Fruit fly (Drosophila melanogaster) whole organism, embryonic: Measurements from ENCODE around the gene CG10214.

ENCODE experiments used
- Awh ChIP-seq: fragments of 200-800 bp; sonication (Bioruptor generic); IDR thresholded peaks from 2 replicates; pipeline ENCODE4, ENCODE4 v1.3.6; 2022; ENCODE audit warnings: missing biosample characterization, missing genetic modification characterization
- CG10366 ChIP-seq: fragments of 200-800 bp; sonication (Bioruptor generic); IDR thresholded peaks from 2 replicates; pipeline ENCODE4 v1.3.6; 2022; ENCODE audit warnings: missing biosample characterization, missing genetic modification characterization
- CG10979 ChIP-seq: fragments of 200-800 bp; sonication (Bioruptor generic); optimal IDR thresholded peaks from 2 replicates; lab custom pipeline; 2018; ENCODE audit warnings: missing biosample characterization, mild to moderate bottlenecking, missing genetic modification characterization, moderate library complexity
- CG12104 ChIP-seq: fragments of 200-800 bp; sonication (Bioruptor generic); optimal IDR thresholded peaks from 3 replicates; lab custom pipeline; 2016; ENCODE audit warnings: missing biosample characterization, missing genetic modification characterization
- CG12391 ChIP-seq: fragments of 200-800 bp; sonication (Bioruptor generic); optimal IDR thresholded peaks from 3 replicates; lab custom pipeline; 2018; ENCODE audit warnings: missing biosample characterization, mild to moderate bottlenecking, missing genetic modification characterization, moderate library complexity
- CG13123 ChIP-seq: fragments of 200-800 bp; sonication (Bioruptor generic); optimal IDR thresholded peaks from 2 replicates; lab custom pipeline; 2016; ENCODE audit warnings: missing biosample characterization, missing genetic modification characterization
- CG13287 ChIP-seq: fragments of 200-800 bp; sonication (Bioruptor generic); IDR thresholded peaks from 2 replicates; pipeline ENCODE4 v1.3.6; 2022; ENCODE audit warnings: missing biosample characterization, missing genetic modification characterization; ENCODE audit not compliant: partially characterized antibody
- CG1529 ChIP-seq: fragments of 200-800 bp; sonication (Bioruptor generic); optimal IDR thresholded peaks from 3 replicates; lab custom pipeline; 2018; ENCODE audit warnings: missing biosample characterization, missing genetic modification characterization
- CG15601 ChIP-seq: fragments of 200-800 bp; sonication (Bioruptor generic); optimal IDR thresholded peaks from 3 replicates; lab custom pipeline; 2019; ENCODE audit warnings: missing biosample characterization, mild to moderate bottlenecking, missing genetic modification characterization, moderate library complexity
- CG1603 ChIP-seq: fragments of 200-800 bp; sonication (Bioruptor generic); optimal IDR thresholded peaks from 2 replicates; lab custom pipeline; 2019; ENCODE audit warnings: missing biosample characterization, mild to moderate bottlenecking, missing genetic modification characterization, moderate library complexity
- CG31441 ChIP-seq: fragments of 200-800 bp; sonication (Bioruptor generic); IDR thresholded peaks from 2 replicates; pipeline ENCODE4 v1.3.6; 2022; ENCODE audit warnings: missing biosample characterization, missing genetic modification characterization
- CG34224 ChIP-seq: fragments of 200-800 bp; sonication (Bioruptor generic); IDR thresholded peaks from 3 replicates; pipeline ENCODE4 v1.3.6; 2022; ENCODE audit warnings: missing biosample characterization, missing genetic modification characterization; ENCODE audit not compliant: partially characterized antibody
- CG42726 ChIP-seq: fragments of 200-800 bp; sonication (Bioruptor generic); IDR thresholded peaks from 2 replicates; pipeline ENCODE4 v1.3.6; 2022; ENCODE audit warnings: missing biosample characterization, missing genetic modification characterization; ENCODE audit not compliant: partially characterized antibody
- CG7372 ChIP-seq: fragments of 200-800 bp; sonication (Bioruptor generic); IDR thresholded peaks from 2 replicates; pipeline ENCODE4 v1.3.6; 2022; ENCODE audit warnings: missing biosample characterization, missing genetic modification characterization
- CG8089 ChIP-seq: fragments of 200-800 bp; sonication (Bioruptor generic); optimal IDR thresholded peaks from 3 replicates; lab custom pipeline; 2016; ENCODE audit warnings: missing biosample characterization, missing genetic modification characterization
- CG9437 ChIP-seq: fragments of 200-800 bp; sonication (Bioruptor generic); optimal IDR thresholded peaks from 2 replicates; lab custom pipeline; 2018; ENCODE audit warnings: missing biosample characterization, mild to moderate bottlenecking, missing genetic modification characterization
- Chrac-16 ChIP-seq: fragments of 200-800 bp; sonication (Bioruptor generic); optimal IDR thresholded peaks from 3 replicates; lab custom pipeline; 2016; ENCODE audit warnings: missing biosample characterization, missing genetic modification characterization
- CrebB ChIP-seq: fragments of 200-800 bp; sonication (Bioruptor generic); optimal IDR thresholded peaks from 3 replicates; lab custom pipeline; 2018; ENCODE audit warnings: missing biosample characterization, mild to moderate bottlenecking, missing genetic modification characterization
- ERR ChIP-seq: fragments of 200-800 bp; sonication (Bioruptor generic); optimal IDR thresholded peaks from 2 replicates; lab custom pipeline; 2016; ENCODE audit warnings: missing biosample characterization, missing genetic modification characterization
- Ets65A ChIP-seq: fragments of 200-800 bp; sonication (Bioruptor generic); peaks from one replicate; lab custom pipeline; 2016; ENCODE audit warnings: missing biosample characterization, missing genetic modification characterization
- Ets97D ChIP-seq: fragments of 200-800 bp; sonication (Bioruptor generic); optimal IDR thresholded peaks from 3 replicates; lab custom pipeline; 2016; ENCODE audit warnings: missing biosample characterization, missing genetic modification characterization
- Fer1 ChIP-seq: fragments of 200-800 bp; sonication (Bioruptor generic); optimal IDR thresholded peaks from 2 replicates; lab custom pipeline; 2017; ENCODE audit warnings: missing biosample characterization, mild to moderate bottlenecking, missing genetic modification characterization
- HmgZ ChIP-seq: fragments of 200-800 bp; sonication (Bioruptor generic); optimal IDR thresholded peaks from 2 replicates; lab custom pipeline; 2018; ENCODE audit warnings: missing biosample characterization, mild to moderate bottlenecking, missing genetic modification characterization
- Jarid2 ChIP-seq: fragments of 200-800 bp; sonication (Bioruptor generic); optimal IDR thresholded peaks from 3 replicates; lab custom pipeline; 2017; ENCODE audit warnings: mild to moderate bottlenecking, missing biosample characterization, missing genetic modification reagents, missing genetic modification characterization
- MBD-R2 ChIP-seq: fragments of 200-800 bp; sonication (Bioruptor generic); IDR thresholded peaks from 2 replicates; pipeline ENCODE4 v1.3.6; 2022; ENCODE audit warnings: missing biosample characterization, missing genetic modification characterization
- Max ChIP-seq: fragments of 200-800 bp; sonication (Bioruptor generic); optimal IDR thresholded peaks from 2 replicates; lab custom pipeline; 2016; ENCODE audit warnings: missing biosample characterization, mild to moderate bottlenecking, missing genetic modification characterization
- Mrtf ChIP-seq: fragments of 200-800 bp; sonication (Bioruptor generic); IDR thresholded peaks from 3 replicates; pipeline ENCODE4 v1.3.6; 2022; ENCODE audit warnings: missing biosample characterization, missing genetic modification characterization
- NfI ChIP-seq: fragments of 200-800 bp; sonication (Bioruptor generic); optimal IDR thresholded peaks from 3 replicates; lab custom pipeline; 2018; ENCODE audit warnings: missing biosample characterization, mild to moderate bottlenecking, missing genetic modification characterization, moderate library complexity
- Opbp ChIP-seq: fragments of 200-800 bp; sonication (Bioruptor generic); IDR thresholded peaks from 3 replicates; pipeline ENCODE4 v1.3.6; 2022; ENCODE audit warnings: missing biosample characterization, missing genetic modification characterization; ENCODE audit not compliant: partially characterized antibody
- Sry-δ ChIP-seq: fragments of 200-800 bp; sonication (Bioruptor generic); optimal IDR thresholded peaks from 2 replicates; lab custom pipeline; 2016; ENCODE audit warnings: missing biosample characterization, missing genetic modification characterization
- TFAM ChIP-seq: fragments of 200-800 bp; sonication (Bioruptor generic); optimal IDR thresholded peaks from 2 replicates; lab custom pipeline; 2017; ENCODE audit warnings: missing biosample characterization, missing genetic modification characterization, inconsistent platforms
- amos ChIP-seq: fragments of 200-800 bp; sonication (Bioruptor generic); IDR thresholded peaks from 2 replicates; pipeline ENCODE4 v1.3.6; 2022; ENCODE audit warnings: missing biosample characterization, missing genetic modification characterization; ENCODE audit not compliant: partially characterized antibody
- ase ChIP-seq: fragments of 200-800 bp; sonication (Bioruptor generic); IDR thresholded peaks from 3 replicates; pipeline ENCODE4 v1.3.6; 2022; ENCODE audit warnings: missing biosample characterization, missing genetic modification characterization
- bbx ChIP-seq: fragments of 200-800 bp; sonication (Bioruptor generic); IDR thresholded peaks from 2 replicates; pipeline ENCODE4 v1.3.6; 2022; ENCODE audit warnings: missing biosample characterization, missing genetic modification characterization; ENCODE audit not compliant: partially characterized antibody
- chn ChIP-seq: fragments of 200-800 bp; sonication (Bioruptor generic); optimal IDR thresholded peaks from 2 replicates; lab custom pipeline; 2016; ENCODE audit warnings: missing biosample characterization, missing genetic modification characterization
- crc ChIP-seq: fragments of 200-800 bp; sonication (Bioruptor generic); optimal IDR thresholded peaks from 2 replicates; lab custom pipeline; 2016; ENCODE audit warnings: missing biosample characterization, missing genetic modification characterization
- dpn ChIP-seq, 2 experiments: fragments of 200-800 bp; sonication (Bioruptor generic); optimal IDR thresholded peaks; 3 replicates each; lab custom pipeline; 2016; ENCODE audit warnings: missing biosample characterization in 2 of 2, missing genetic modification characterization in 2 of 2
- ems ChIP-seq: fragments of 200-800 bp; sonication (Bioruptor generic); optimal IDR thresholded peaks from 3 replicates; lab custom pipeline; 2016; ENCODE audit warnings: missing biosample characterization, missing genetic modification characterization
- fd102C ChIP-seq: fragments of 200-800 bp; sonication (Bioruptor generic); optimal IDR thresholded peaks from 2 replicates; lab custom pipeline; 2018; ENCODE audit warnings: missing biosample characterization, mild to moderate bottlenecking, missing genetic modification characterization, moderate library complexity
- fd3F ChIP-seq: fragments of 200-800 bp; sonication (Bioruptor generic); optimal IDR thresholded peaks from 2 replicates; lab custom pipeline; 2018; ENCODE audit warnings: missing biosample characterization, mild to moderate bottlenecking, missing genetic modification characterization, moderate library complexity
- knrl ChIP-seq: fragments of 200-800 bp; sonication (Bioruptor generic); IDR thresholded peaks from 3 replicates; pipeline ENCODE4 v1.3.6; 2022; ENCODE audit warnings: missing biosample characterization, missing genetic modification characterization; ENCODE audit not compliant: partially characterized antibody
- lab ChIP-seq: fragments of 200-800 bp; sonication (Bioruptor generic); optimal IDR thresholded peaks from 3 replicates; lab custom pipeline; 2017; ENCODE audit warnings: missing biosample characterization, missing genetic modification characterization, mild to moderate bottlenecking, moderate library complexity, missing genetic modification reagents
- mld ChIP-seq: fragments of 200-800 bp; sonication (Bioruptor generic); IDR thresholded peaks from 3 replicates; pipeline ENCODE4 v1.3.6; 2022; ENCODE audit warnings: missing biosample characterization, missing genetic modification characterization; ENCODE audit not compliant: partially characterized antibody
- odd ChIP-seq: fragments of 200-800 bp; sonication (Bioruptor generic); optimal IDR thresholded peaks from 2 replicates; lab custom pipeline; 2017; ENCODE audit warnings: missing biosample characterization, mild to moderate bottlenecking, missing genetic modification characterization
- onecut ChIP-seq: fragments of 200-800 bp; sonication (Bioruptor generic); IDR thresholded peaks from 2 replicates; pipeline ENCODE4 v1.3.6; 2022; ENCODE audit warnings: missing biosample characterization, missing genetic modification characterization
- sens ChIP-seq: fragments of 200-800 bp; sonication (Bioruptor generic); peaks from one replicate; lab custom pipeline; 2016; ENCODE audit warnings: missing biosample characterization, missing genetic modification characterization
- shn ChIP-seq: fragments of 200-800 bp; sonication (Bioruptor generic); optimal IDR thresholded peaks from 3 replicates; lab custom pipeline; 2016; ENCODE audit warnings: missing biosample characterization, missing genetic modification characterization
- twi ChIP-seq: fragments of 200-800 bp; optimal IDR thresholded peaks from 2 replicates; lab custom pipeline; 2019; ENCODE audit warnings: missing biosample characterization, mild to moderate bottlenecking, missing genetic modification characterization, moderate library complexity
- wek ChIP-seq: fragments of 200-800 bp; sonication (Bioruptor generic); optimal IDR thresholded peaks from 3 replicates; lab custom pipeline; 2018; ENCODE audit warnings: missing biosample characterization, mild to moderate bottlenecking, missing genetic modification characterization, moderate library complexity

Gene CG10214

dm6 chr3R:23732990-23733512, 34.2 kb downstream of the CG10214 start, which contains the start of the genes Hmgcr and Rpn9 (continued):
- TF ChIP-seq bbx (peak; percentile 67; the same call in 1 of the 2 replicates), CG12391 (tag; lab: Kevin White, UChicago) (peak; percentile 63), TFAM (GFP tag; lab: Kevin White, UChicago) (no peak), Mrtf (GFP tag; lab: Robert Waterston, UW) (no peak), CG1529 (GFP tag; lab: Kevin White, UChicago) (no peak), CG13287 (GFP tag; lab: Robert Waterston, UW) (peak; percentile 57; the same call in 1 of the 2 replicates), CG12104 (no peak), CG42726 (GFP tag; lab: Robert Waterston, UW) (peak; percentile 17; the same call in 1 of the 2 replicates), CG15601 (peak; percentile 76), fd102C (GFP tag; lab: Kevin White, UChicago) (no peak), Jarid2 (GFP tag; lab: Kevin White, UChicago) (peak; percentile 86), ERR (GFP tag; lab: Kevin White, UChicago) (peak; percentile 11), ase (GFP tag; lab: Robert Waterston, UW) (no peak), CG1603 (tag; lab: Kevin White, UChicago) (peak; percentile 58), CG10979 (tag; lab: Kevin White, UChicago) (no peak), Fer1 (GFP tag; lab: Kevin White, UChicago) (peak; percentile 28), twi (tag; lab: Kevin White, UChicago) (peak; percentile 43), MBD-R2 (GFP tag; lab: Robert Waterston, UW) (peak; percentile 73), CG10366 (no peak), NfI (GFP tag; lab: Kevin White, UChicago) (peak; percentile 30), Ets97D (GFP tag; lab: Kevin White, UChicago) (peak; percentile 92), lab (GFP tag; lab: Kevin White, UChicago) (peak; percentile 32), Opbp (GFP tag; lab: Robert Waterston, UW) (0 out of 3 replicates have a peak, but pooled peaks have one; percentile 48), wek (peak; percentile 30), CG7372 (GFP tag; lab: Robert Waterston, UW) (no peak), Chrac-16 (no peak), Max (GFP tag; lab: Kevin White, UChicago) (peak; percentile 6), CG8089 (GFP tag; lab: Kevin White, UChicago) (peak; percentile 0), odd (GFP tag; lab: Kevin White, UChicago) (no peak), knrl (GFP tag; lab: Robert Waterston, UW) (peak; percentile 9; the same call in 1 of the 3 replicates), CG34224 (GFP tag; lab: Robert Waterston, UW) (peak; percentile 38; the same call in 1 of the 3 replicates), chn (no peak), dpn (GFP tag; optimal IDR thresholded peaks at IDR 0.05; lab: Kevin White, UChicago) (peak; percentile 14 to 24), CrebB (tag; lab: Kevin White, UChicago) (peak; percentile 38), HmgZ (tag; lab: Kevin White, UChicago) (peak; percentile 32), ems (GFP tag; lab: Kevin White, UChicago) (no peak), sens (GFP tag; lab: Kevin White, UChicago) (peak; percentile 88), shn (peak; percentile 27), CG9437 (peak; percentile 58), onecut (GFP tag; lab: Robert Waterston, UW) (peak; percentile 26; the same call in 1 of the 2 replicates), fd3F (no peak), CG31441 (GFP tag; lab: Robert Waterston, UW) (peak; percentile 42), mld (GFP tag; lab: Robert Waterston, UW) (0 out of 3 replicates have a peak, but pooled peaks have one; percentile 64), Awh (peak; percentile 34; the same call in 1 of the 2 replicates), CG13123 (no peak), Sry-δ (GFP tag; lab: Kevin White, UChicago) (peak; percentile 52), crc (no peak), Ets65A (GFP tag; lab: Kevin White, UChicago) (peak; percentile 6), amos (GFP tag; lab: Robert Waterston, UW) (0 out of 2 replicates have a peak, but pooled peaks have one; percentile 16)
